Fruit fly (Drosophila melanogaster) whole organism, pupa: Measurements from ENCODE around the gene Acbp5.
A peak's percentile ranks its signal among the peaks of the same experiment; 100 is the strongest.

Experiments used
- CG10348 ChIP-seq: fragments of 200-800 bp; sonication (Bioruptor generic); IDR thresholded peaks from 2 replicates; pipeline ENCODE4 v1.3.6; 2022; ENCODE audit warnings: missing biosample characterization, missing genetic modification characterization
- CG12605 ChIP-seq: fragments of 200-800 bp; sonication (Bioruptor generic); IDR thresholded peaks from 2 replicates; pipeline ENCODE4 v1.3.6; 2022; ENCODE audit warnings: missing biosample characterization, missing genetic modification characterization
- CG13204 ChIP-seq: fragments of 200-800 bp; sonication (Bioruptor generic); optimal IDR thresholded peaks from 2 replicates; lab custom pipeline; 2018; ENCODE audit warnings: missing biosample characterization, mild to moderate bottlenecking, missing genetic modification characterization, moderate library complexity
- CG17806 ChIP-seq: fragments of 200-800 bp; sonication (Bioruptor generic); optimal IDR thresholded peaks from 2 replicates; lab custom pipeline; 2018; ENCODE audit warnings: missing biosample characterization, mild to moderate bottlenecking, missing genetic modification characterization, moderate library complexity
- CG32121 ChIP-seq: fragments of 200-800 bp; sonication (Bioruptor generic); IDR thresholded peaks from 2 replicates; pipeline ENCODE4 v1.3.6; 2022; ENCODE audit warnings: missing biosample characterization, missing genetic modification characterization
- D1 ChIP-seq: fragments of 200-800 bp; sonication (Bioruptor generic); optimal IDR thresholded peaks from 2 replicates; lab custom pipeline; 2018; ENCODE audit warnings: missing biosample characterization, mild to moderate bottlenecking, missing genetic modification characterization, moderate library complexity
- EcR ChIP-seq: fragments of 200-800 bp; sonication (Bioruptor generic); optimal IDR thresholded peaks from 3 replicates; lab custom pipeline; 2019; ENCODE audit warnings: missing biosample characterization, missing genetic modification characterization, mild to moderate bottlenecking, moderate library complexity, missing genetic modification reagents
- Ets98B ChIP-seq: fragments of 200-800 bp; sonication (Bioruptor generic); IDR thresholded peaks from 2 replicates; pipeline ENCODE4 v1.3.6; 2022; ENCODE audit warnings: missing biosample characterization, missing genetic modification characterization
- Snoo ChIP-seq: fragments of 200-800 bp; sonication (Bioruptor generic); optimal IDR thresholded peaks from 3 replicates; lab custom pipeline; 2017; ENCODE audit warnings: missing biosample characterization, mild to moderate bottlenecking, missing genetic modification characterization, inconsistent platforms
- gl ChIP-seq: fragments of 200-800 bp; sonication (Bioruptor generic); optimal IDR thresholded peaks from 2 replicates; lab custom pipeline; 2018; ENCODE audit warnings: missing biosample characterization, mild to moderate bottlenecking, missing genetic modification characterization
- rn ChIP-seq: fragments of 200-800 bp; sonication (Bioruptor generic); IDR thresholded peaks from 2 replicates; pipeline ENCODE4 v1.3.6; 2022; ENCODE audit warnings: missing biosample characterization, missing genetic modification characterization

DNA sequence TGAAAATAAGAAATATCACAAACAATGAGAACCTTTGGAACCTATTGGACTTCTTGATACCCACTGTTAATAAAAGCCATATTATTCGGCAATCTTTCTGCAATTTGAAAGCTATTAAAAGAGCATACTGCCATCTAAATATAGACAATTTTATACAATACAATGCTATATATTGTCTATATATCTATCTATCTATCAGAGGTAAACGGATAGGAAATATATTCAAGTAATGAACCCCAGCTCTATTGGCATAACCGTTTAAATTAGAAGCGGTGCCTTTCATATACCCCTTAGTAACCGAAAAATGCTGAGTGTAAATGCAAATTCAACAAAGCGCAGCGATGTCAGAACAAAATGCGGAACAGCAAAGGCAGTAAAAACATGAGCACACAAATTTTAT, 24.6 kb downstream of the Acbp5 start:
- TF ChIP-seq CG17806 (tag; lab: Kevin White, UChicago) (no peak), rn (GFP tag; lab: Robert Waterston, UW) (no peak), Ets98B (GFP tag; lab: Robert Waterston, UW) (no peak), CG12605 (GFP tag; lab: Robert Waterston, UW) (no peak), gl (tag; lab: Kevin White, UChicago) (no peak), CG13204 (GFP tag; lab: Kevin White, UChicago) (no peak), Snoo (tag; lab: Kevin White, UChicago) (peak; percentile 32), EcR (GFP tag; lab: Kevin White, UChicago) (no peak), CG10348 (GFP tag; lab: Robert Waterston, UW) (no peak), D1 (no peak), CG32121 (GFP tag; lab: Robert Waterston, UW) (no peak)
